Worm (Caenorhabditis elegans) whole organism, L4 larva: ENCODE results near the gene ZC262.13.

ENCODE experiments used
- F10B5.3 ChIP-seq: sonication (generic microtip); optimal IDR thresholded peaks from 2 replicates; lab custom pipeline; 2016; ENCODE audit warnings: mild to moderate bottlenecking, missing genetic modification characterization, missing compliant biosample characterization
- aha-1 ChIP-seq: fragments of 150-350 bp; peaks from one replicate; lab custom pipeline; 2014; ENCODE audit warnings: missing biosample characterization, missing genetic modification characterization
- ceh-28 ChIP-seq: fragments of 150-350 bp; optimal IDR thresholded peaks from 2 replicates; lab custom pipeline; 2014; ENCODE audit warnings: missing biosample characterization, missing genetic modification reagents, missing genetic modification characterization
- ceh-44 ChIP-seq: fragments of 200-800 bp; sonication (Bioruptor generic); IDR thresholded peaks from 2 replicates; pipeline ENCODE4 v1.3.6; 2022; ENCODE audit warnings: missing genetic modification reagents, missing genetic modification characterization, missing compliant biosample characterization
- ceh-62 ChIP-seq: sonication (generic microtip); optimal IDR thresholded peaks from 2 replicates; lab custom pipeline; 2017; ENCODE audit warnings: missing biosample characterization, missing genetic modification characterization
- hlh-30 ChIP-seq: sonication (generic microtip); optimal IDR thresholded peaks from 2 replicates; lab custom pipeline; 2017; ENCODE audit warnings: antibody characterized with exemption, mild to moderate bottlenecking, missing genetic modification characterization, missing compliant biosample characterization; ENCODE audit not compliant: insufficient read depth
- lin-13 ChIP-seq: fragments of 150-350 bp; optimal IDR thresholded peaks from 2 replicates; lab custom pipeline; 2014; ENCODE audit warnings: missing biosample characterization, missing genetic modification reagents, missing genetic modification characterization
- mdl-1 ChIP-seq, 2 experiments: fragments of 150-350 bp in 1 of 2; sonication (generic microtip) in 1 of 2; optimal IDR thresholded peaks; 2 replicates each; lab custom pipeline; 2014 to 2017; ENCODE audit warnings: missing biosample characterization in 2 of 2, missing genetic modification characterization in 2 of 2
- nhr-10 ChIP-seq: fragments of 150-350 bp; optimal IDR thresholded peaks from 2 replicates; lab custom pipeline; 2014; ENCODE audit warnings: missing biosample characterization, missing genetic modification characterization
- nhr-6 ChIP-seq: fragments of 150-350 bp; optimal IDR thresholded peaks from 2 replicates; lab custom pipeline; 2014; ENCODE audit warnings: missing biosample characterization, missing genetic modification characterization
- nhr-77 ChIP-seq: fragments of 150-350 bp; optimal IDR thresholded peaks from 2 replicates; lab custom pipeline; 2014; ENCODE audit warnings: missing biosample characterization, missing genetic modification characterization
- sdz-12 ChIP-seq: fragments of 200-800 bp; sonication (Bioruptor generic); optimal IDR thresholded peaks from 2 replicates; lab custom pipeline; 2018; ENCODE audit warnings: mild to moderate bottlenecking, missing genetic modification characterization, missing compliant biosample characterization
- snpc-4 ChIP-seq: fragments of 150-350 bp; optimal IDR thresholded peaks from 2 replicates; lab custom pipeline; 2014; ENCODE audit warnings: missing biosample characterization, missing genetic modification characterization
- unc-39 ChIP-seq: sonication (generic microtip); optimal IDR thresholded peaks from 2 replicates; lab custom pipeline; 2017; ENCODE audit warnings: missing biosample characterization, missing genetic modification characterization

- no peak for TF ChIP-seq ceh-62
- TF ChIP-seq ceh-44 (GFP tag; lab: Robert Waterston, UW), result no peak
- no peak for TF ChIP-seq nhr-10 (tag; lab: Kevin White, UChicago)
- no peak for TF ChIP-seq ceh-28 (tag; lab: Kevin White, UChicago)
- TF ChIP-seq mdl-1 (tag; optimal IDR thresholded peaks at IDR 0.05; lab: Kevin White, UChicago), result no peak
- no peak for TF ChIP-seq nhr-6
- TF ChIP-seq snpc-4 (tag; lab: Kevin White, UChicago), result no peak
- TF ChIP-seq lin-13 (GFP tag; lab: Kevin White, UChicago), result no peak
- TF ChIP-seq F10B5.3 (tag; lab: Kevin White, UChicago), result no peak
- no peak for TF ChIP-seq unc-39 (tag; lab: Kevin White, UChicago)
- no peak for TF ChIP-seq aha-1
- no peak for TF ChIP-seq sdz-12
- no peak for TF ChIP-seq hlh-30 (tag; lab: Kevin White, UChicago)
- no peak for TF ChIP-seq nhr-77 (tag; lab: Kevin White, UChicago)
Observed at ce11 chrIII:8286003-8286402, 40.0 kb upstream of the ZC262.13 start.
